Worm (Caenorhabditis elegans) whole organism, young adult: ENCODE data around the gene T28D9.11.

ENCODE experiments used
- cebp-2 ChIP-seq: fragments of 200-800 bp; sonication (Bioruptor generic); IDR thresholded peaks from 2 replicates; pipeline ENCODE4 v1.3.6; 2022; ENCODE audit warnings: missing genetic modification characterization, missing compliant biosample characterization
- lag-1 ChIP-seq: fragments of 200-800 bp; sonication (Bioruptor generic); IDR thresholded peaks from 2 replicates; pipeline ENCODE4 v1.3.6; 2022; ENCODE audit warnings: missing genetic modification reagents, missing genetic modification characterization, missing compliant biosample characterization
- lin-40 ChIP-seq: sonication (generic microtip); optimal IDR thresholded peaks from 2 replicates; lab custom pipeline; 2016; ENCODE audit warnings: missing genetic modification characterization, mild to moderate bottlenecking, missing compliant biosample characterization, missing genotype, missing genetic modification reagents
- somi-1 ChIP-seq: fragments of 200-800 bp; sonication (Bioruptor generic); optimal IDR thresholded peaks from 2 replicates; lab custom pipeline; 2018; ENCODE audit warnings: mild to moderate bottlenecking, missing genetic modification characterization, missing compliant biosample characterization

DNA sequence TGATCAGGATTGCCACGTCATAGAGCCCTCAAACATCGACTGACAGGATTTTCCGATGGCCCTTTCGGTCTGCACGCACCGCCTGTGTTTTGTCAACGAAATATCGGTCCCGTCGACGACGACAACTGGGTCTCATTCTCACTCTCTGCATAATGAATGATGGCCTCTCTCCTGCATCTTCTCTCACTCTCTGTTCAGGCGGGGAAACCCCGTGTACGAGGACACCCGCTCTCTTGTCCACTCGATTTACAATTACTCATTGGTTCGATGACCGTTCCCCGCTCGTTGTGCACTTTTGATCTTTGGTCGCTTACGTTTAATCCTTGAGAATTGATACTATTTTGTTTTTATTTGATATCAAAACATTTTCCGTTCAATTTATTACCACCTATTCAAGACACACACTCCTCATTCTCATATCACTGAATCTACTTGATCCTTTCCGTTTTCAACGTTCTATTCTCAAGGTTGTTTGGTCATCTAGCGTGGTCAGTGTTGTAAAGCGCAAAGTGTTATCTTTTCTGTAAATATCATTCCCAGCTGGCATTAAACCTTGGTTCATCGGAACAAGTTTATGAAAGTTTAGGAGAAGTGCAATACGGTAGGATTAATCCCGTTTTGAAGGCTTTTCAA lies 30.9 kb upstream of the T28D9.11 start:
- TF ChIP-seq somi-1 (GFP tag; lab: Kevin White, UChicago) (no peak), cebp-2 (no peak), lag-1 (GFP tag; lab: Robert Waterston, UW) (no peak), lin-40 (no peak)
